Fruit fly (Drosophila melanogaster): ENCODE data around the gene Pcyt2.
A peak's percentile ranks its signal among the peaks of the same experiment; 100 is the strongest.

Pcyt2 gene

dm6 chr3L:1568225-1569161 is 15.2 kb downstream of the Pcyt2 start, which contains the start of gene CG7879 (continued):
- TF ChIP-seq nom (GFP tag; optimal IDR thresholded peaks at IDR 0.05), result peak; percentile 72
- peak; percentile 33 for TF ChIP-seq Nf-YC (tag; optimal IDR thresholded peaks at IDR 0.05)
- TF ChIP-seq fu2 (GFP tag; optimal IDR thresholded peaks at IDR 0.05), result no peak
- no peak for TF ChIP-seq CG43689 (GFP tag; IDR thresholded peaks at IDR 0.05)
- TF ChIP-seq phol (tag; optimal IDR thresholded peaks at IDR 0.05), result peak; percentile 99
- TF ChIP-seq CG33213 (GFP tag; optimal IDR thresholded peaks at IDR 0.05), result no peak
- TF ChIP-seq CG2120 (GFP tag; optimal IDR thresholded peaks at IDR 0.05), result no peak
- no peak for TF ChIP-seq CG5180 (GFP tag; optimal IDR thresholded peaks at IDR 0.05)
- TF ChIP-seq wek (GFP tag; optimal IDR thresholded peaks at IDR 0.05), result peak; percentile 82
- TF ChIP-seq CG11696 (GFP tag; IDR thresholded peaks at IDR 0.05), result no peak
- TF ChIP-seq ash1 (GFP tag; optimal IDR thresholded peaks at IDR 0.05), result no peak
- no peak for TF ChIP-seq CkIIα-i1 (GFP tag; IDR thresholded peaks at IDR 0.05)
- peak; percentile 45 for TF ChIP-seq caup (GFP tag; optimal IDR thresholded peaks at IDR 0.05; ENCODE audit: severe bottlenecking)
- TF ChIP-seq Sry-β (GFP tag; optimal IDR thresholded peaks at IDR 0.05), result no peak
- no peak for TF ChIP-seq Atf-2 (GFP tag; optimal IDR thresholded peaks at IDR 0.05)
- peak; percentile 1 for TF ChIP-seq Ssrp (tag; optimal IDR thresholded peaks at IDR 0.05)
- TF ChIP-seq vnd (GFP tag; IDR thresholded peaks at IDR 0.05; ENCODE audit: partially characterized antibody), result no peak
- peak; percentile 25 for TF ChIP-seq lilli (GFP tag; optimal IDR thresholded peaks at IDR 0.05)
- peak; percentile 14 for TF ChIP-seq dm (GFP tag; optimal IDR thresholded peaks at IDR 0.05)
- no peak for TF ChIP-seq Six4 (GFP tag; optimal IDR thresholded peaks at IDR 0.05)
- TF ChIP-seq CG13296 (GFP tag; optimal IDR thresholded peaks at IDR 0.05), result no peak
- no peak for TF ChIP-seq CG12219 (GFP tag; optimal IDR thresholded peaks at IDR 0.05)
- TF ChIP-seq ssp (GFP tag; IDR thresholded peaks at IDR 0.05), result peak; percentile 89
- peak; percentile 20; the same call in 1 of the 2 replicates for TF ChIP-seq CG1024 (GFP tag; IDR thresholded peaks at IDR 0.05)
- TF ChIP-seq Sin3A (optimal IDR thresholded peaks at IDR 0.05), result peak; percentile 62
- no peak for TF ChIP-seq Camta (GFP tag; optimal IDR thresholded peaks at IDR 0.05)
- TF ChIP-seq CG17186 (GFP tag; optimal IDR thresholded peaks at IDR 0.05), result peak; percentile 52
- TF ChIP-seq CG12659 (GFP tag; optimal IDR thresholded peaks at IDR 0.05), result peak; percentile 59
- peak; percentile 71; the same call in 2 of the 3 replicates for TF ChIP-seq CG17361 (GFP tag; IDR thresholded peaks at IDR 0.05)
- TF ChIP-seq twi (tag; optimal IDR thresholded peaks at IDR 0.05), result no peak
- TF ChIP-seq Stat92E (GFP tag; optimal IDR thresholded peaks at IDR 0.05), result peak in 1 of 3 experiments; percentile 37
- TF ChIP-seq ken (GFP tag; IDR thresholded peaks at IDR 0.05), result peak; percentile 33; the same call in 1 of the 3 replicates
- TF ChIP-seq bbx (GFP tag; IDR thresholded peaks at IDR 0.05; ENCODE audit: partially characterized antibody), result 0 out of 2 replicates have a peak, but pooled peaks have one; percentile 51
- peak; percentile 2 for TF ChIP-seq CG10267 (tag; optimal IDR thresholded peaks at IDR 0.05)
- TF ChIP-seq CG6791 (GFP tag; IDR thresholded peaks at IDR 0.05; ENCODE audit: partially characterized antibody), result 0 out of 3 replicates have a peak, but pooled peaks have one; percentile 35
- TF ChIP-seq az2 (GFP tag; optimal IDR thresholded peaks at IDR 0.05), result peak; percentile 15
- no peak for TF ChIP-seq Dip2 (GFP tag; IDR thresholded peaks at IDR 0.05)
- no peak for TF ChIP-seq D19B (GFP tag; optimal IDR thresholded peaks at IDR 0.05)
- TF ChIP-seq CG9932 (GFP tag; IDR thresholded peaks at IDR 0.05), result peak; percentile 27; the same call in 1 of the 2 replicates
- TF ChIP-seq Nf-YB (GFP tag; optimal IDR thresholded peaks at IDR 0.05), result no peak
- TF ChIP-seq CG13775 (GFP tag; optimal IDR thresholded peaks at IDR 0.05), result peak; percentile 22
- TF ChIP-seq odd (GFP tag; optimal IDR thresholded peaks at IDR 0.05), result no peak
- TF ChIP-seq sr (GFP tag; IDR thresholded peaks at IDR 0.05), result peak; percentile 91
- no peak for TF ChIP-seq abd-A (tag; optimal IDR thresholded peaks at IDR 0.05)
- peak; percentile 34 for TF ChIP-seq CG1602 (GFP tag; optimal IDR thresholded peaks at IDR 0.05)
- TF ChIP-seq CG17802 (tag; optimal IDR thresholded peaks at IDR 0.05), result peak; percentile 74
- TF ChIP-seq CG32767 (GFP tag; IDR thresholded peaks at IDR 0.05), result peak; percentile 55; the same call in 1 of the 2 replicates
- TF ChIP-seq CG8478 (optimal IDR thresholded peaks at IDR 0.05), result no peak

All from whole organism, embryonic.